Fruit fly (Drosophila melanogaster): ENCODE measurements around the gene Arp5.

The Arp5 gene

DNA sequence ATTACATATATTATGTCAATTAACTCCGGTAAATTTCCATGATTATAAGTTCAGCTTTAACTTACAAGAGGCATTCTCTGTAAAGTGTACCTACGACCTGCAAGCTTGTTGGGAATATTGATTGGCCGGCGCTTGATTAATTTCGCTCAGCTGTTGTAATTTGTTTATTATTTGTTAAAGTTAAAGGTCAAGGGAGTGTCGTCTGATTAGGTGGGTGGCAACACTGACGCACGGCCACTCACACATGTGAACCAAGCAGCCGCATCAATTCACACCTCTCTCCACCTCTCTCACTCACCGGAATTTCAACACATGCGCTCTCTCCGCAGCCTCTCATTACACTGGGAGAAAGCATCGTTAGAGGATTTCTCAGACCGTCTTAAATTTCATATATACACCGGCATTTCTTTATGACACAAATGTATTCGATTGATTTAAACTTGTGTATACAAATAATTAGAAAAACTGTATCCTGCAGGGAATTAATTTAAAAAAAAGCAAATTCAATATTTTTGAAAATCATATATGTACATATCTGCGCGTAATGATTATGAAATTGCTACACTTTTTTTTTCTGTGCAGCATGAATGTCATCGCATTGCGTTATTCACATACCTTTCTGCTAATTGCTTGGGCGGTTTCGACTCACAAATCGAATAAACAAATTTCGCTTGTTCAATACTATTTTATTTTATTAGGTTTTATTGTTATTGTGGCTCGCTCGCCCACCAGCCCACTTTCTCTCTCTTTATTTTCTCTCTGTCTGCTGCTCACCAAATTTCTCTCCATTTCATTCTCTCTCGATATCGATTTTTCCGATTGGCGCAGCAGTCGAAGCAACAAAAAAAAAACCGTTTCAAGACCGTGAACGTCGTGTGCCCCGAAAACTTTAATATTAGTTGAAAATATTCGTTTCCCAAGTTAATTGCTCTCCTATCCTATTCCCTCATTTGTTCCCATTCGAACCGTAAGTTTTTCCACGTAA lies 13.0 kb upstream of the Arp5 start (continued):
- TF ChIP-seq CG1832 (GFP tag; optimal IDR thresholded peaks at IDR 0.05) (no peak), Gsc (GFP tag; IDR thresholded peaks at IDR 0.05) (peak; percentile 69), HLH3B (GFP tag; IDR thresholded peaks at IDR 0.05) (peak; percentile 87), ftz-f1 (GFP tag; optimal IDR thresholded peaks at IDR 0.05) (peak; percentile 26), Dek (tag; optimal IDR thresholded peaks at IDR 0.05) (peak; percentile 89), ssp (GFP tag; IDR thresholded peaks at IDR 0.05) (peak; percentile 81), Jarid2 (GFP tag; optimal IDR thresholded peaks at IDR 0.05) (peak; percentile 77), sens-2 (GFP tag; IDR thresholded peaks at IDR 0.05) (peak; percentile 60; the same call in 1 of the 2 replicates), Dref (GFP tag; IDR thresholded peaks at IDR 0.05) (peak; percentile 38; the same call in 1 of the 2 replicates), CG10462 (GFP tag; optimal IDR thresholded peaks at IDR 0.05) (peak; percentile 93), CG15269 (tag; optimal IDR thresholded peaks at IDR 0.05) (peak; percentile 94), CG7357 (GFP tag; IDR thresholded peaks at IDR 0.05) (peak; percentile 81), jing (GFP tag; optimal IDR thresholded peaks at IDR 0.05) (peak; percentile 89), ATbp (GFP tag; optimal IDR thresholded peaks at IDR 0.05) (peak; percentile 94), zf30C (GFP tag; optimal IDR thresholded peaks at IDR 0.05) (peak; percentile 95), B-H2 (GFP tag; optimal IDR thresholded peaks at IDR 0.05) (peak; percentile 91), Rx (GFP tag; IDR thresholded peaks at IDR 0.05) (peak; percentile 66), Atf3 (GFP tag; optimal IDR thresholded peaks at IDR 0.05) (peak; percentile 88), CG12219 (GFP tag; optimal IDR thresholded peaks at IDR 0.05) (peak; percentile 96), nerfin-2 (GFP tag; IDR thresholded peaks at IDR 0.05; ENCODE audit: partially characterized antibody) (no peak), mam (GFP tag; optimal IDR thresholded peaks at IDR 0.05) (peak; percentile 91), Doc3 (GFP tag; IDR thresholded peaks at IDR 0.05; ENCODE audit: partially characterized antibody) (peak; percentile 38; the same call in 1 of the 3 replicates), Taf1 (GFP tag; IDR thresholded peaks at IDR 0.05) (peak; percentile 73), Bteb2 (GFP tag; optimal IDR thresholded peaks at IDR 0.05) (peak; percentile 89), gsb-n (tag; optimal IDR thresholded peaks at IDR 0.05) (peak; percentile 91), Nf-YC (tag; optimal IDR thresholded peaks at IDR 0.05) (peak; percentile 86), CG12299 (tag; optimal IDR thresholded peaks at IDR 0.05) (peak; percentile 87), CG12744 (GFP tag; optimal IDR thresholded peaks at IDR 0.05) (peak; percentile 90), CG7839 (tag; optimal IDR thresholded peaks at IDR 0.05) (peak; percentile 95), CG10209 (GFP tag; optimal IDR thresholded peaks at IDR 0.05) (peak; percentile 93), MBD-R2 (GFP tag; IDR thresholded peaks at IDR 0.05) (peak; percentile 57; the same call in 1 of the 2 replicates), ERR (GFP tag; optimal IDR thresholded peaks at IDR 0.05) (peak; percentile 83), slp2 (GFP tag; optimal IDR thresholded peaks at IDR 0.05) (peak; percentile 90), CG9932 (GFP tag; IDR thresholded peaks at IDR 0.05) (peak; percentile 82), dan (GFP tag; IDR thresholded peaks at IDR 0.05) (peak; percentile 31; the same call in 1 of the 2 replicates), tio (GFP tag; optimal IDR thresholded peaks at IDR 0.05) (peak; percentile 94), CG31388 (GFP tag; optimal IDR thresholded peaks at IDR 0.05) (peak; percentile 77), ro (GFP tag; IDR thresholded peaks at IDR 0.05) (peak; percentile 81; the same call in 1 of the 2 replicates), D (optimal IDR thresholded peaks at IDR 0.05) (no peak), D (GFP tag; optimal IDR thresholded peaks at IDR 0.05) (peak; percentile 94), CG2116 (GFP tag; optimal IDR thresholded peaks at IDR 0.05) (peak; percentile 75), crp (GFP tag; optimal IDR thresholded peaks at IDR 0.05) (peak in 1 of 2 experiments; percentile 62), cg (GFP tag; optimal IDR thresholded peaks at IDR 0.05) (peak; percentile 61), fd3F (GFP tag; optimal IDR thresholded peaks at IDR 0.05) (peak; percentile 88), Sry-δ (GFP tag; optimal IDR thresholded peaks at IDR 0.05) (peak; percentile 55), Eip74EF (GFP tag; optimal IDR thresholded peaks at IDR 0.05) (peak in 1 of 2 experiments; percentile 96), chm (GFP tag; IDR thresholded peaks at IDR 0.05) (peak; percentile 78)
